Worm (Caenorhabditis elegans) whole organism, L3 larva: ENCODE data around the gene nifk-1.

ENCODE experiments used
- ceh-9 ChIP-seq: sonication (generic microtip); optimal IDR thresholded peaks from 2 replicates; lab custom pipeline; 2018; ENCODE audit warnings: missing biosample characterization, missing genetic modification characterization
- egl-27 ChIP-seq: sonication (generic microtip); optimal IDR thresholded peaks from 4 replicates; lab custom pipeline; 2017; ENCODE audit warnings: missing biosample characterization, missing genetic modification reagents, missing genetic modification characterization
- elt-1 ChIP-seq: fragments of 150-350 bp; optimal IDR thresholded peaks from 2 replicates; lab custom pipeline; 2014; ENCODE audit warnings: missing biosample characterization, missing genetic modification characterization
- elt-3 ChIP-seq, 3 experiments: fragments of 150-350 bp in 1 of 3; sonication (generic microtip) in 2 of 3; optimal IDR thresholded peaks; 2 replicates in 2 of 3; 4 replicates in 1 of 3; lab custom pipeline; 2014 to 2017; ENCODE audit warnings: missing biosample characterization in 3 of 3, missing genetic modification characterization in 3 of 3
- fkh-10 ChIP-seq: sonication (generic microtip); optimal IDR thresholded peaks from 2 replicates; lab custom pipeline; 2017; ENCODE audit warnings: missing biosample characterization, missing genetic modification reagents, missing genetic modification characterization
- fos-1 ChIP-seq: fragments of 150-350 bp; optimal IDR thresholded peaks from 2 replicates; lab custom pipeline; 2014; ENCODE audit warnings: missing biosample characterization, missing genetic modification characterization
- hmg-11 ChIP-seq: sonication (generic microtip); optimal IDR thresholded peaks from 2 replicates; lab custom pipeline; 2016; ENCODE audit warnings: missing genetic modification characterization, missing compliant biosample characterization
- jun-1 ChIP-seq: fragments of 150-350 bp; optimal IDR thresholded peaks from 2 replicates; lab custom pipeline; 2014; ENCODE audit warnings: missing biosample characterization, missing genetic modification reagents, missing genetic modification characterization
- mml-1 ChIP-seq: fragments of 150-350 bp; sonication (generic microtip); optimal IDR thresholded peaks from 3 replicates; lab custom pipeline; 2014; ENCODE audit warnings: missing biosample characterization, missing genetic modification characterization
- nhr-11 ChIP-seq: fragments of 150-350 bp; optimal IDR thresholded peaks from 2 replicates; lab custom pipeline; 2014; ENCODE audit warnings: missing biosample characterization, missing genetic modification characterization
- nhr-237 ChIP-seq: fragments of 150-350 bp; optimal IDR thresholded peaks from 2 replicates; lab custom pipeline; 2014; ENCODE audit warnings: missing biosample characterization, missing genetic modification characterization
- pqm-1 ChIP-seq: fragments of 150-350 bp; optimal IDR thresholded peaks from 2 replicates; lab custom pipeline; 2017; ENCODE audit warnings: missing biosample characterization, missing genetic modification characterization, inconsistent platforms
- snpc-4 ChIP-seq: fragments of 150-350 bp; optimal IDR thresholded peaks from 2 replicates; lab custom pipeline; 2014; ENCODE audit warnings: missing biosample characterization, missing genetic modification characterization

- no peak for TF ChIP-seq nhr-11 (tag; lab: Kevin White, UChicago)
- no peak for TF ChIP-seq egl-27 (tag; lab: Kevin White, UChicago)
- no peak for TF ChIP-seq elt-3 (tag; optimal IDR thresholded peaks at IDR 0.05; lab: Kevin White, UChicago)
- no peak for TF ChIP-seq fos-1 (tag; lab: Kevin White, UChicago)
- no peak for TF ChIP-seq pqm-1 (tag; lab: Kevin White, UChicago)
- TF ChIP-seq mml-1: no peak
- TF ChIP-seq elt-1 (tag; lab: Kevin White, UChicago): no peak
- no peak for TF ChIP-seq hmg-11
- no peak for TF ChIP-seq nhr-237 (tag; lab: Kevin White, UChicago)
- no peak for TF ChIP-seq fkh-10 (GFP tag; lab: Kevin White, UChicago)
- TF ChIP-seq ceh-9 (tag; lab: Kevin White, UChicago): no peak
- no peak for TF ChIP-seq snpc-4 (tag; lab: Kevin White, UChicago)
- TF ChIP-seq jun-1 (tag; lab: Kevin White, UChicago): no peak
Measured at ce11 chrIII:4657386-4657785, 35.7 kb downstream of the nifk-1 start.
